Worm (Caenorhabditis elegans) whole organism, young adult: ENCODE measurements around the gene R160.4.

Source experiments
- B0261.1 ChIP-seq: sonication (generic microtip); optimal IDR thresholded peaks from 2 replicates; lab custom pipeline; 2016; ENCODE audit warnings: mild to moderate bottlenecking, missing genetic modification characterization, moderate library complexity, missing compliant biosample characterization
- C17E4.6 ChIP-seq: fragments of 200-800 bp; sonication (Bioruptor generic); IDR thresholded peaks from 2 replicates; pipeline ENCODE4 v1.3.6; 2022; ENCODE audit warnings: missing genetic modification reagents, missing genetic modification characterization, missing compliant biosample characterization
- F33H1.4 ChIP-seq: fragments of 200-800 bp; sonication (Bioruptor generic); IDR thresholded peaks from 2 replicates; pipeline ENCODE4 v1.3.6; 2022; ENCODE audit warnings: missing genetic modification reagents, missing genetic modification characterization, missing compliant biosample characterization
- Y53G8AR.9 ChIP-seq: fragments of 200-800 bp; sonication (Bioruptor generic); conservative IDR thresholded peaks from 2 replicates; pipeline ENCODE4 v1.3.6; 2022; ENCODE audit warnings: missing genetic modification reagents, missing genetic modification characterization, missing compliant biosample characterization
- Y67H2A.10 ChIP-seq: fragments of 200-800 bp; sonication (Bioruptor generic); conservative IDR thresholded peaks from 2 replicates; pipeline ENCODE4 v1.3.6; 2022; ENCODE audit warnings: missing genetic modification reagents, missing genetic modification characterization, missing compliant biosample characterization
- Y95B8A.8 ChIP-seq: fragments of 200-800 bp; sonication (Bioruptor generic); IDR thresholded peaks from 2 replicates; pipeline ENCODE4 v1.3.6; 2022; ENCODE audit warnings: missing genetic modification reagents, missing genetic modification characterization, missing compliant biosample characterization
- ama-1 ChIP-seq, 3 experiments: fragments of 150-350 bp in 1 of 3; sonication (generic microtip) in 2 of 3; optimal IDR thresholded peaks; 2 replicates each; lab custom pipeline; 2014 to 2018; ENCODE audit warnings: missing biosample characterization in 2 of 3, missing genetic modification characterization in 2 of 3, missing genetic modification reagents in 2 of 3
- ceh-100 ChIP-seq: fragments of 200-800 bp; sonication (Bioruptor generic); IDR thresholded peaks from 2 replicates; pipeline ENCODE4 v1.3.6; 2022; ENCODE audit warnings: missing genetic modification reagents, missing genetic modification characterization, missing compliant biosample characterization
- ceh-27 ChIP-seq: fragments of 200-800 bp; sonication (Bioruptor generic); optimal IDR thresholded peaks from 2 replicates; lab custom pipeline; 2018; ENCODE audit warnings: mild to moderate bottlenecking, missing genetic modification characterization, moderate library complexity, missing compliant biosample characterization
- ceh-40 ChIP-seq: fragments of 200-800 bp; sonication (Bioruptor generic); IDR thresholded peaks from 2 replicates; pipeline ENCODE4 v1.3.6; 2022; ENCODE audit warnings: missing genetic modification characterization, missing compliant biosample characterization
- ceh-91 ChIP-seq: fragments of 200-800 bp; sonication (Bioruptor generic); IDR thresholded peaks from 2 replicates; pipeline ENCODE4 v1.3.6; 2022; ENCODE audit warnings: missing genetic modification reagents, missing genetic modification characterization, missing compliant biosample characterization
- dox-1 ChIP-seq: fragments of 200-800 bp; sonication (Bioruptor generic); IDR thresholded peaks from 2 replicates; pipeline ENCODE4 v1.3.6; 2022; ENCODE audit warnings: missing genetic modification reagents, missing genetic modification characterization, missing compliant biosample characterization
- egl-18 ChIP-seq: fragments of 200-800 bp; sonication (Bioruptor generic); IDR thresholded peaks from 2 replicates; pipeline ENCODE4 v1.3.6; 2022; ENCODE audit warnings: missing genetic modification reagents, missing genetic modification characterization, missing compliant biosample characterization
- egl-44 ChIP-seq: fragments of 200-800 bp; sonication (Bioruptor generic); IDR thresholded peaks from 2 replicates; pipeline ENCODE4 v1.3.6; 2022; ENCODE audit warnings: missing genetic modification reagents, missing genetic modification characterization, missing compliant biosample characterization
- egrh-3 ChIP-seq: fragments of 200-800 bp; sonication (Bioruptor generic); IDR thresholded peaks from 2 replicates; pipeline ENCODE4 v1.3.6; 2022; ENCODE audit warnings: missing genetic modification reagents, missing genetic modification characterization, missing compliant biosample characterization
- gei-17 ChIP-seq: fragments of 200-800 bp; sonication (Bioruptor generic); optimal IDR thresholded peaks from 2 replicates; lab custom pipeline; 2018; ENCODE audit warnings: mild to moderate bottlenecking, missing genetic modification characterization, missing compliant biosample characterization
- hmg-1.2 ChIP-seq: fragments of 200-800 bp; sonication (Bioruptor generic); IDR thresholded peaks from 2 replicates; pipeline ENCODE4 v1.3.6; 2022; ENCODE audit warnings: missing genetic modification reagents, missing genetic modification characterization, missing compliant biosample characterization
- let-607 ChIP-seq, 2 experiments: fragments of 200-800 bp in 1 of 2; sonication (Bioruptor generic) in 1 of 2; sonication (generic microtip) in 1 of 2; optimal IDR thresholded peaks; 2 replicates each; lab custom pipeline; 2016 to 2018; ENCODE audit warnings: mild to moderate bottlenecking in 2 of 2, missing compliant biosample characterization in 2 of 2, missing genetic modification characterization in 2 of 2, moderate library complexity in 2 of 2, missing genotype in 1 of 2
- lin-54 ChIP-seq: fragments of 200-800 bp; sonication (Bioruptor generic); optimal IDR thresholded peaks from 2 replicates; lab custom pipeline; 2018; ENCODE audit warnings: mild to moderate bottlenecking, missing genetic modification characterization, missing compliant biosample characterization
- madf-8 ChIP-seq: fragments of 200-800 bp; sonication (Bioruptor generic); conservative IDR thresholded peaks from 2 replicates; pipeline ENCODE4 v1.3.6; 2022; ENCODE audit warnings: missing genetic modification reagents, missing genetic modification characterization, missing compliant biosample characterization
- mcd-1 ChIP-seq: fragments of 200-800 bp; sonication (Bioruptor generic); IDR thresholded peaks from 2 replicates; pipeline ENCODE4 v1.3.6; 2022; ENCODE audit warnings: missing genetic modification reagents, missing genetic modification characterization, missing compliant biosample characterization
- mes-4 ChIP-seq: sonication (generic microtip); optimal IDR thresholded peaks from 2 replicates; lab custom pipeline; 2016; ENCODE audit warnings: missing genotype, missing genetic modification characterization, missing compliant biosample characterization
- nfyb-1 ChIP-seq: fragments of 200-800 bp; sonication (Bioruptor generic); IDR thresholded peaks from 2 replicates; pipeline ENCODE4 v1.3.6; 2022; ENCODE audit warnings: missing genetic modification reagents, missing genetic modification characterization, missing compliant biosample characterization
- nhr-90 ChIP-seq: sonication (generic microtip); optimal IDR thresholded peaks from 2 replicates; lab custom pipeline; 2016; ENCODE audit warnings: missing genotype, mild to moderate bottlenecking, missing genetic modification characterization, missing compliant biosample characterization
- sdz-38 ChIP-seq: sonication (generic microtip); optimal IDR thresholded peaks from 2 replicates; lab custom pipeline; 2016; ENCODE audit warnings: missing genotype, missing genetic modification characterization, missing compliant biosample characterization
- snpc-1.1 ChIP-seq: sonication (generic microtip); optimal IDR thresholded peaks from 2 replicates; lab custom pipeline; 2017; ENCODE audit warnings: missing genetic modification characterization, mild to moderate bottlenecking, missing compliant biosample characterization, antibody characterized with exemption, moderate library complexity, missing genotype, missing genetic modification reagents; ENCODE audit not compliant: insufficient read depth
- snpc-3.4 ChIP-seq: sonication (generic microtip); optimal IDR thresholded peaks from 2 replicates; lab custom pipeline; 2017; ENCODE audit warnings: missing genetic modification characterization, mild to moderate bottlenecking, missing compliant biosample characterization, antibody characterized with exemption, moderate library complexity, missing genotype, missing genetic modification reagents
- somi-1 ChIP-seq: fragments of 200-800 bp; sonication (Bioruptor generic); optimal IDR thresholded peaks from 2 replicates; lab custom pipeline; 2018; ENCODE audit warnings: mild to moderate bottlenecking, missing genetic modification characterization, missing compliant biosample characterization
- tbx-9 ChIP-seq: sonication (generic microtip); optimal IDR thresholded peaks from 2 replicates; lab custom pipeline; 2016; ENCODE audit warnings: borderline replicate concordance, missing genetic modification characterization, inconsistent platforms, missing compliant biosample characterization
- tlf-1 ChIP-seq: fragments of 200-800 bp; sonication (Bioruptor generic); optimal IDR thresholded peaks from 2 replicates; lab custom pipeline; 2018; ENCODE audit warnings: mild to moderate bottlenecking, missing genetic modification characterization, missing compliant biosample characterization
- unc-62 ChIP-seq: fragments of 150-350 bp; optimal IDR thresholded peaks from 2 replicates; lab custom pipeline; 2014; ENCODE audit warnings: missing biosample characterization, missing genetic modification reagents, missing genetic modification characterization
- zfh-2 ChIP-seq: fragments of 200-800 bp; sonication (Bioruptor generic); conservative IDR thresholded peaks from 2 replicates; pipeline ENCODE4 v1.3.6; 2022; ENCODE audit warnings: missing genetic modification reagents, missing genetic modification characterization, missing compliant biosample characterization
- ztf-26 ChIP-seq: sonication (generic microtip); optimal IDR thresholded peaks from 2 replicates; lab custom pipeline; 2017; ENCODE audit warnings: missing genetic modification characterization, missing compliant biosample characterization

R160.4 gene

DNA sequence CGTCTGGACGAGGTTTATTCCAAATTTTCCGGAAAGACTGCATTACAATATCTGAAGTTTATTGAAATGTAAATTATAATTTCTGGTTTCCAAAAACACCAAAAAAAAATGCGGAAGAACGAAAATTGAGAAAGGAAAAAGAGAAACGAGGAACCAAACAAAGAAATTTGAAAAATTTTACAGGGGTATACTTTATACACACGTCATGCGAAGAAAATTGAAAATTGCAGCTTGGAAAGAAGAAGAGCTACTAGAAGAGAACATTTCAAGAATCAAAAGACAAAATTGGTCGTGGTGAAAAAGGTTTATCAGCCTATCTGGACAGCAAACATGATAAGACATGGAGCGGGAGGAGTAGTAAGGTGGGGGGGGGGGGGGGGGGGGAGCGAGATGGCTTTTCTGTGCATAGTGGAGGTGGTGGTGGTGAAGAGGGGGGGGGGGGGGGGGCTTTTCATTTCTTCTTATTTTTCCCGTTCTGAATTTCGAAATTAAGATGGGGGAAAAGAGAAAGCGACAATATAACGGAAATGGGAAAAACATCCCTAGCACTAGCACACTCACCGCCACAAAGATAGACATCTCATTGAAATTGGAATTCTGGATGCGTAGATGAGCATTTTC is 14.7 kb upstream of the R160.4 start, which contains the start of gene lst-2:
Gene lst-2 (minus strand): TSS at position 51 of the 621 bp plus-strand sequence.
- peak; percentile 79 for TF ChIP-seq zfh-2
- peak; percentile 27; the same call in 1 of the 2 replicates for TF ChIP-seq mcd-1 (GFP tag; lab: Robert Waterston, UW)
- peak; percentile 90; the same call in 1 of the 2 replicates for TF ChIP-seq egrh-3 (GFP tag; lab: Robert Waterston, UW)
- no peak for TF ChIP-seq madf-8
- no peak for TF ChIP-seq egl-44 (GFP tag; lab: Robert Waterston, UW)

DNA sequence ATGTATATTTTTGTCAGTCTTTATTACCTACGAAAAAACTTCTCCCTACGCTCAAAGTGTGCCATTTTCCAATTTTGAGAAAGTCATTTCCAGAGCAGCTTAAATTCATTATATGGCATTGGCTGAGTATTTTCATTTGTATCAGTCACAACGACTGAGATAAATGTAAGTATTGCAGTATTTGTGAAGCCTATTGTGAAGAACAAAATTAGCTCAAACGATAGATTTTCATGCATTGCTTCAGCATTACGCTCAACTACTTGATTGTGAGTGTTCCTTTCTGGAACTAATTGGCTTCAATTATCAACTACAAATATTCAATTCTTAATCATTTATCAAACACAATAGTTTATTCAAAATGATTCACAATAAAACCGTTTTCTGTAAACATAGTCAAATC is 9.0 kb upstream of the R160.4 start, which contains the start of gene R160.12:
Gene R160.12 (minus strand): TSS at position 101 of the 400 bp plus-strand sequence.
- no peak for TF ChIP-seq ama-1 (optimal IDR thresholded peaks at IDR 0.05; lab: Kevin White, UChicago)
- TF ChIP-seq ama-1 (GFP tag; optimal IDR thresholded peaks at IDR 0.05; lab: Kevin White, UChicago), result no peak
- no peak for TF ChIP-seq Y67H2A.10 (GFP tag; lab: Robert Waterston, UW)
- no peak for TF ChIP-seq snpc-3.4 (tag; lab: Kevin White, UChicago)
- TF ChIP-seq gei-17 (GFP tag; lab: Kevin White, UChicago), result no peak
- TF ChIP-seq egl-18 (GFP tag; lab: Robert Waterston, UW), result no peak
- TF ChIP-seq dox-1 (GFP tag; lab: Robert Waterston, UW), result no peak
- no peak for TF ChIP-seq snpc-1.1
- TF ChIP-seq unc-62, result no peak
- no peak for TF ChIP-seq tbx-9 (tag; lab: Kevin White, UChicago)
- TF ChIP-seq lin-54 (GFP tag; lab: Kevin White, UChicago), result no peak

DNA sequence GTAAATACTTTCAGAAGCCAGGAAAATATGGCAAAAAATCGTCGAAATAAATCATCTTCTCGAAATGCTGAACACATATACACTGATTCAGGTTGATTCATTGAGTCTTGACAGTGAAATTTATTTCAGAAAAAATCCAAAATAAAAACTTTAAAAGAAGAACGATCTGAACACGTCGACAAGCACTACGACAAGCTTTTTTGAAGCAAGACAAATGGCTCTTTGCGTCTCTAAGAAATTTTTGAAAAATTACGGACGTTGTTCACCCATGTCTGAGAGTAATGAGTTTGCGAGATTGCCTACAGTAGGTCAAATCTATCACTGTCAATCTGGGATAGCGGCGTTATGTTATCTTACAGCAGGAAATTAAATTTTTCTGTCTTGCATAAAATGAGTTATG is 8.1 kb upstream of the R160.4 start, which contains the start of gene R160.2:
Gene R160.2 (minus strand): TSS at position 101 of the 400 bp plus-strand sequence.
- TF ChIP-seq tlf-1 (GFP tag; lab: Kevin White, UChicago) (no peak), B0261.1 (tag; lab: Kevin White, UChicago) (no peak), ceh-40 (GFP tag; lab: Robert Waterston, UW) (no peak), Y95B8A.8 (GFP tag; lab: Robert Waterston, UW) (no peak), nfyb-1 (GFP tag; lab: Robert Waterston, UW) (no peak), ceh-27 (GFP tag; lab: Kevin White, UChicago) (no peak), Y53G8AR.9 (GFP tag; lab: Robert Waterston, UW) (no peak), C17E4.6 (GFP tag; lab: Robert Waterston, UW) (no peak)

- no peak for TF ChIP-seq F33H1.4 (GFP tag; lab: Robert Waterston, UW)
- TF ChIP-seq egrh-3 (GFP tag; lab: Robert Waterston, UW), result no peak
- no peak for TF ChIP-seq ceh-91
- TF ChIP-seq tlf-1 (GFP tag; lab: Kevin White, UChicago), result no peak
- TF ChIP-seq hmg-1.2, result no peak
- no peak for TF ChIP-seq ztf-26 (tag; lab: Kevin White, UChicago)
- TF ChIP-seq mes-4, result no peak
- no peak for TF ChIP-seq let-607 (tag; optimal IDR thresholded peaks at IDR 0.05; lab: Kevin White, UChicago)
- no peak for TF ChIP-seq ceh-40 (GFP tag; lab: Robert Waterston, UW)
- TF ChIP-seq sdz-38 (tag; lab: Kevin White, UChicago), result no peak
- TF ChIP-seq ceh-100 (GFP tag; lab: Robert Waterston, UW), result no peak
- no peak for TF ChIP-seq somi-1 (GFP tag; lab: Kevin White, UChicago)
- no peak for TF ChIP-seq nhr-90
Measured at ce11 chrX:4373123-4373522, 4.4 kb upstream of the R160.4 start, which contains the start of gene R160.6. Gene R160.6, minus strand, starts transcription at chrX:4373223.
